Worm (Caenorhabditis elegans) whole organism, L4 larva: Measurements from ENCODE around the gene C07A4.2.

Experiments used
- D1046.2 ChIP-seq: fragments of 200-800 bp; sonication (Bioruptor generic); IDR thresholded peaks from 2 replicates; pipeline ENCODE4 v1.3.6; 2022; ENCODE audit warnings: missing genetic modification characterization, missing compliant biosample characterization
- F26F4.8 ChIP-seq: fragments of 200-800 bp; sonication (Bioruptor generic); conservative IDR thresholded peaks from 2 replicates; pipeline ENCODE4 v1.3.6; 2022; ENCODE audit warnings: missing genetic modification characterization, missing compliant biosample characterization
- F49E8.2 ChIP-seq: sonication (generic microtip); optimal IDR thresholded peaks from 2 replicates; lab custom pipeline; 2016; ENCODE audit warnings: missing compliant biosample characterization, mild to moderate bottlenecking, missing genetic modification characterization, borderline replicate concordance
- R02D3.7 ChIP-seq: fragments of 150-350 bp; sonication (generic microtip); optimal IDR thresholded peaks from 3 replicates; lab custom pipeline; 2014; ENCODE audit warnings: missing biosample characterization, missing genetic modification characterization
- Y75B8A.6 ChIP-seq: fragments of 200-800 bp; sonication (Bioruptor generic); IDR thresholded peaks from 2 replicates; pipeline ENCODE4 v1.3.6; 2022; ENCODE audit warnings: missing genetic modification reagents, missing genetic modification characterization, missing compliant biosample characterization
- ZK337.2 ChIP-seq: fragments of 200-800 bp; sonication (Bioruptor generic); IDR thresholded peaks from 2 replicates; pipeline ENCODE4 v1.3.6; 2022; ENCODE audit warnings: missing genetic modification reagents, missing genetic modification characterization, missing compliant biosample characterization
- ZK546.5 ChIP-seq, 2 experiments: sonication (generic microtip); optimal IDR thresholded peaks; 2 replicates each; lab custom pipeline; 2017; ENCODE audit warnings: missing biosample characterization in 2 of 2, missing genetic modification characterization in 2 of 2
- aha-1 ChIP-seq: fragments of 150-350 bp; peaks from one replicate; lab custom pipeline; 2014; ENCODE audit warnings: missing biosample characterization, missing genetic modification characterization
- aly-2 ChIP-seq: sonication (generic microtip); optimal IDR thresholded peaks from 2 replicates; lab custom pipeline; 2018; ENCODE audit warnings: missing biosample characterization, missing genetic modification characterization
- attf-4 ChIP-seq: sonication (generic microtip); optimal IDR thresholded peaks from 3 replicates; lab custom pipeline; 2017; ENCODE audit warnings: missing biosample characterization, missing genetic modification characterization
- ceh-20 ChIP-seq: fragments of 200-800 bp; sonication (Bioruptor generic); IDR thresholded peaks from 2 replicates; pipeline ENCODE4 v1.3.6; 2022; ENCODE audit warnings: missing genetic modification reagents, missing genetic modification characterization, missing compliant biosample characterization
- ceh-32 ChIP-seq: sonication (generic microtip); optimal IDR thresholded peaks from 2 replicates; lab custom pipeline; 2016; ENCODE audit warnings: mild to moderate bottlenecking, missing genetic modification characterization, missing compliant biosample characterization; ENCODE audit not compliant: poor library complexity
- ceh-44 ChIP-seq: fragments of 200-800 bp; sonication (Bioruptor generic); IDR thresholded peaks from 2 replicates; pipeline ENCODE4 v1.3.6; 2022; ENCODE audit warnings: missing genetic modification reagents, missing genetic modification characterization, missing compliant biosample characterization
- ceh-82 ChIP-seq: sonication (generic microtip); optimal IDR thresholded peaks from 2 replicates; lab custom pipeline; 2017; ENCODE audit warnings: missing biosample characterization, missing genetic modification characterization
- daf-16 ChIP-seq, 3 experiments: sonication (generic microtip); optimal IDR thresholded peaks; 2 replicates each; lab custom pipeline; 2016 to 2017; ENCODE audit warnings: missing genetic modification characterization in 3 of 3, missing genetic modification reagents in 3 of 3, mild to moderate bottlenecking in 2 of 3, missing compliant biosample characterization in 2 of 3, missing biosample characterization in 1 of 3, moderate library complexity in 1 of 3
- daf-8 ChIP-seq: fragments of 200-800 bp; sonication (Bioruptor generic); IDR thresholded peaks from 2 replicates; pipeline ENCODE4 v1.3.6; 2022; ENCODE audit warnings: missing genetic modification characterization, missing compliant biosample characterization
- dmd-6 ChIP-seq: fragments of 200-800 bp; sonication (Bioruptor generic); IDR thresholded peaks from 2 replicates; pipeline ENCODE4 v1.3.6; 2022; ENCODE audit warnings: missing genetic modification reagents, missing genetic modification characterization, missing compliant biosample characterization
- dpl-1 ChIP-seq: fragments of 150-350 bp; optimal IDR thresholded peaks from 2 replicates; lab custom pipeline; 2014; ENCODE audit warnings: missing biosample characterization, missing genetic modification reagents, missing genetic modification characterization
- duxl-1 ChIP-seq: sonication (generic microtip); optimal IDR thresholded peaks from 2 replicates; lab custom pipeline; 2016; ENCODE audit warnings: mild to moderate bottlenecking, missing genetic modification characterization, moderate library complexity, missing compliant biosample characterization; ENCODE audit not compliant: poor library complexity
- dve-1 ChIP-seq: sonication (generic microtip); optimal IDR thresholded peaks from 2 replicates; lab custom pipeline; 2017; ENCODE audit warnings: antibody characterized with exemption, mild to moderate bottlenecking, missing genetic modification characterization, missing compliant biosample characterization; ENCODE audit not compliant: insufficient read depth
- hif-1 ChIP-seq, 2 experiments: sonication (generic microtip); optimal IDR thresholded peaks; 2 replicates each; lab custom pipeline; 2016 to 2017; ENCODE audit warnings: missing compliant biosample characterization in 2 of 2, missing genetic modification characterization in 2 of 2, missing genetic modification reagents in 2 of 2, missing genotype in 2 of 2, mild to moderate bottlenecking in 1 of 2
- hlh-11 ChIP-seq: fragments of 200-800 bp; sonication (Bioruptor generic); optimal IDR thresholded peaks from 2 replicates; lab custom pipeline; 2018; ENCODE audit warnings: mild to moderate bottlenecking, missing genetic modification characterization, missing compliant biosample characterization
- hlh-30 ChIP-seq: sonication (generic microtip); optimal IDR thresholded peaks from 2 replicates; lab custom pipeline; 2017; ENCODE audit warnings: antibody characterized with exemption, mild to moderate bottlenecking, missing genetic modification characterization, missing compliant biosample characterization; ENCODE audit not compliant: insufficient read depth
- lin-15B ChIP-seq: fragments of 150-350 bp; sonication (generic microtip); optimal IDR thresholded peaks from 3 replicates; lab custom pipeline; 2014; ENCODE audit warnings: missing biosample characterization, missing genetic modification characterization
- lin-38 ChIP-seq: fragments of 200-800 bp; sonication (Bioruptor generic); IDR thresholded peaks from 2 replicates; pipeline ENCODE4 v1.3.6; 2022; ENCODE audit warnings: missing genetic modification reagents, missing genetic modification characterization, missing compliant biosample characterization
- lsy-2 ChIP-seq, 2 experiments: fragments of 150-350 bp in 1 of 2; sonication (generic microtip) in 1 of 2; optimal IDR thresholded peaks; 2 replicates each; lab custom pipeline; 2014 to 2017; ENCODE audit warnings: missing biosample characterization in 2 of 2, missing genetic modification characterization in 2 of 2
- madf-9 ChIP-seq: fragments of 200-800 bp; sonication (Bioruptor generic); conservative IDR thresholded peaks from 2 replicates; pipeline ENCODE4 v1.3.6; 2022; ENCODE audit warnings: missing genetic modification reagents, missing genetic modification characterization, missing compliant biosample characterization
- mdl-1 ChIP-seq, 2 experiments: fragments of 150-350 bp in 1 of 2; sonication (generic microtip) in 1 of 2; optimal IDR thresholded peaks; 2 replicates each; lab custom pipeline; 2014 to 2017; ENCODE audit warnings: missing biosample characterization in 2 of 2, missing genetic modification characterization in 2 of 2
- mep-1 ChIP-seq: fragments of 150-350 bp; sonication (generic microtip); optimal IDR thresholded peaks from 3 replicates; lab custom pipeline; 2014; ENCODE audit warnings: missing biosample characterization, missing genetic modification characterization
- mes-2 ChIP-seq: sonication (generic microtip); optimal IDR thresholded peaks from 2 replicates; lab custom pipeline; 2016; ENCODE audit warnings: missing genotype, mild to moderate bottlenecking, missing genetic modification characterization, missing compliant biosample characterization; ENCODE audit not compliant: poor library complexity, severe bottlenecking
- nhr-10 ChIP-seq: fragments of 150-350 bp; optimal IDR thresholded peaks from 2 replicates; lab custom pipeline; 2014; ENCODE audit warnings: missing biosample characterization, missing genetic modification characterization
- nhr-102 ChIP-seq: sonication (generic microtip); optimal IDR thresholded peaks from 2 replicates; lab custom pipeline; 2016; ENCODE audit warnings: mild to moderate bottlenecking, missing genetic modification characterization, moderate library complexity, missing compliant biosample characterization
- nhr-11 ChIP-seq: fragments of 150-350 bp; optimal IDR thresholded peaks from 2 replicates; lab custom pipeline; 2014; ENCODE audit warnings: missing biosample characterization, missing genetic modification characterization
- nhr-41 ChIP-seq: fragments of 200-800 bp; sonication (Bioruptor generic); IDR thresholded peaks from 2 replicates; pipeline ENCODE4 v1.3.6; 2022; ENCODE audit warnings: missing genetic modification reagents, missing genetic modification characterization, missing compliant biosample characterization
- nhr-6 ChIP-seq: fragments of 150-350 bp; optimal IDR thresholded peaks from 2 replicates; lab custom pipeline; 2014; ENCODE audit warnings: missing biosample characterization, missing genetic modification characterization
- nhr-77 ChIP-seq: fragments of 150-350 bp; optimal IDR thresholded peaks from 2 replicates; lab custom pipeline; 2014; ENCODE audit warnings: missing biosample characterization, missing genetic modification characterization
- pha-4 ChIP-seq, 2 experiments: fragments of 150-350 bp in 1 of 2; fragments of 200-800 bp in 1 of 2; sonication (Bioruptor generic) in 1 of 2; IDR thresholded peaks in 1 of 2; optimal IDR thresholded peaks in 1 of 2; 2 replicates each; pipeline versions ENCODE4 v1.3.6 to Lab custom; 2014 to 2022; ENCODE audit warnings: missing genetic modification characterization in 2 of 2, missing genetic modification reagents in 2 of 2, missing biosample characterization in 1 of 2, missing compliant biosample characterization in 1 of 2
- php-3 ChIP-seq: fragments of 200-800 bp; sonication (Bioruptor generic); IDR thresholded peaks from 2 replicates; pipeline ENCODE4 v1.3.6; 2022; ENCODE audit warnings: missing genetic modification reagents, missing genetic modification characterization, missing compliant biosample characterization
- pqm-1 ChIP-seq: sonication (generic microtip); optimal IDR thresholded peaks from 2 replicates; lab custom pipeline; 2017; ENCODE audit warnings: missing biosample characterization, missing genetic modification characterization
- saeg-2 ChIP-seq: fragments of 200-800 bp; sonication (Bioruptor generic); IDR thresholded peaks from 2 replicates; pipeline ENCODE4 v1.3.6; 2022; ENCODE audit warnings: missing genetic modification reagents, missing genetic modification characterization, missing compliant biosample characterization
- skn-1 ChIP-seq: fragments of 150-350 bp; optimal IDR thresholded peaks from 2 replicates; lab custom pipeline; 2014; ENCODE audit warnings: missing biosample characterization, missing genetic modification characterization
- snpc-1.2 ChIP-seq: fragments of 200-800 bp; sonication (Bioruptor generic); IDR thresholded peaks from 2 replicates; pipeline ENCODE4 v1.3.6; 2022; ENCODE audit warnings: missing genetic modification reagents, missing genetic modification characterization, missing compliant biosample characterization
- spr-3 ChIP-seq: fragments of 200-800 bp; sonication (Bioruptor generic); optimal IDR thresholded peaks from 2 replicates; lab custom pipeline; 2018; ENCODE audit warnings: mild to moderate bottlenecking, missing genetic modification characterization, missing compliant biosample characterization
- tag-97 ChIP-seq: fragments of 200-800 bp; sonication (Bioruptor generic); IDR thresholded peaks from 2 replicates; pipeline ENCODE4 v1.3.6; 2022; ENCODE audit warnings: missing genetic modification characterization, missing compliant biosample characterization
- tra-1 ChIP-seq: fragments of 200-800 bp; sonication (Bioruptor generic); IDR thresholded peaks from 2 replicates; pipeline ENCODE4 v1.3.6; 2022; ENCODE audit warnings: missing genetic modification reagents, missing genetic modification characterization, missing compliant biosample characterization
- unc-130 ChIP-seq: sonication (generic microtip); optimal IDR thresholded peaks from 2 replicates; lab custom pipeline; 2016; ENCODE audit warnings: missing genetic modification reagents, missing genetic modification characterization, missing compliant biosample characterization
- zag-1 ChIP-seq: fragments of 150-350 bp; optimal IDR thresholded peaks from 2 replicates; lab custom pipeline; 2014; ENCODE audit warnings: missing biosample characterization, missing genetic modification characterization
- zip-11 ChIP-seq: fragments of 200-800 bp; sonication (Bioruptor generic); IDR thresholded peaks from 2 replicates; pipeline ENCODE4 v1.3.6; 2022; ENCODE audit warnings: missing genetic modification characterization, missing compliant biosample characterization
- ztf-11 ChIP-seq: fragments of 150-350 bp; optimal IDR thresholded peaks from 2 replicates; lab custom pipeline; 2014; ENCODE audit warnings: missing biosample characterization, missing genetic modification characterization

The C07A4.2 gene

ce11 chrX:10215429-10215828 is 43.4 kb downstream of the C07A4.2 start, which contains the start of gene F44A6.4 (continued):
- TF ChIP-seq Y75B8A.6 (GFP tag; lab: Robert Waterston, UW) (no peak), nhr-6 (tag; lab: Kevin White, UChicago) (no peak), saeg-2 (GFP tag; lab: Robert Waterston, UW) (no peak), tra-1 (no peak), aly-2 (tag; lab: Kevin White, UChicago) (no peak), D1046.2 (GFP tag; lab: Robert Waterston, UW) (no peak), ceh-82 (tag; lab: Kevin White, UChicago) (no peak), mdl-1 (tag; optimal IDR thresholded peaks at IDR 0.05; lab: Kevin White, UChicago) (peak in 1 of 2 experiments; percentile 49), F26F4.8 (GFP tag; lab: Robert Waterston, UW) (no peak), nhr-11 (tag; lab: Kevin White, UChicago) (no peak), dve-1 (tag; lab: Kevin White, UChicago) (peak; percentile 5), skn-1 (no peak), zag-1 (tag; lab: Kevin White, UChicago) (no peak), lin-38 (GFP tag; lab: Robert Waterston, UW) (no peak), R02D3.7 (no peak), duxl-1 (tag; lab: Kevin White, UChicago) (no peak), ztf-11 (tag; lab: Kevin White, UChicago) (no peak), zip-11 (no peak), tag-97 (GFP tag; lab: Robert Waterston, UW) (no peak), nhr-102 (no peak), nhr-77 (no peak), nhr-41 (no peak)

ce11 chrX:10216344-10216743 is 44.3 kb downstream of the C07A4.2 start:
- TF ChIP-seq pha-4 (GFP tag; IDR thresholded peaks at IDR 0.05; lab: Robert Waterston, UW): no peak
- TF ChIP-seq pha-4 (tag; optimal IDR thresholded peaks at IDR 0.05; lab: Kevin White, UChicago): no peak
- TF ChIP-seq zip-11: no peak
- peak; percentile 47 for TF ChIP-seq dve-1 (tag; lab: Kevin White, UChicago)
- no peak for TF ChIP-seq lin-15B (tag; lab: Kevin White, UChicago)
- no peak for TF ChIP-seq hif-1 (tag; optimal IDR thresholded peaks at IDR 0.05; lab: Kevin White, UChicago)
- peak; percentile 74 for TF ChIP-seq aha-1
- TF ChIP-seq hlh-30 (tag; lab: Kevin White, UChicago): peak; percentile 52
- TF ChIP-seq ceh-20 (GFP tag; lab: Robert Waterston, UW): peak; percentile 33; the same call in 1 of the 2 replicates
- TF ChIP-seq duxl-1 (tag; lab: Kevin White, UChicago): no peak
- TF ChIP-seq attf-4 (tag; lab: Kevin White, UChicago): no peak
- TF ChIP-seq lin-38 (GFP tag; lab: Robert Waterston, UW): no peak
- TF ChIP-seq nhr-10 (tag; lab: Kevin White, UChicago): no peak
- peak; percentile 18 for TF ChIP-seq nhr-77
- peak; percentile 65 for TF ChIP-seq hlh-11 (tag; lab: Kevin White, UChicago)
- TF ChIP-seq pqm-1 (tag; lab: Kevin White, UChicago): peak; percentile 25
- TF ChIP-seq dmd-6: peak; percentile 25; the same call in 1 of the 2 replicates
- TF ChIP-seq F49E8.2 (tag; lab: Kevin White, UChicago): no peak
- TF ChIP-seq unc-130 (GFP tag; lab: Kevin White, UChicago): no peak
- TF ChIP-seq madf-9 (GFP tag; lab: Robert Waterston, UW): no peak
- peak; percentile 14 for TF ChIP-seq mep-1 (tag; lab: Kevin White, UChicago)
- no peak for TF ChIP-seq ZK546.5 (tag; optimal IDR thresholded peaks at IDR 0.05; lab: Kevin White, UChicago)
- no peak for TF ChIP-seq mes-2
- no peak for TF ChIP-seq daf-8 (GFP tag; lab: Robert Waterston, UW)
- no peak for TF ChIP-seq ceh-44 (GFP tag; lab: Robert Waterston, UW)
- no peak for TF ChIP-seq dpl-1 (GFP tag; lab: Kevin White, UChicago)
- no peak for TF ChIP-seq daf-16 (GFP tag; optimal IDR thresholded peaks at IDR 0.05; lab: Kevin White, UChicago)
- peak; percentile 71 for TF ChIP-seq daf-16 (tag; optimal IDR thresholded peaks at IDR 0.05; lab: Kevin White, UChicago)
- no peak for TF ChIP-seq ceh-82 (tag; lab: Kevin White, UChicago)
- no peak for TF ChIP-seq snpc-1.2
- TF ChIP-seq ceh-32: no peak
- TF ChIP-seq lsy-2 (tag; optimal IDR thresholded peaks at IDR 0.05; lab: Kevin White, UChicago): no peak
- peak; percentile 85 for TF ChIP-seq php-3 (GFP tag; lab: Robert Waterston, UW)
- no peak for TF ChIP-seq spr-3 (GFP tag; lab: Kevin White, UChicago)
- TF ChIP-seq ZK337.2: no peak
